Worm (Caenorhabditis elegans): ENCODE measurements around the gene F40G9.19.

The F40G9.19 gene

ce11 chrIII:189280-189679 lies 15.7 kb downstream of the F40G9.19 start:
- TF ChIP-seq nhr-12 (tag; optimal IDR thresholded peaks at IDR 0.05) (no peak), pqm-1 (tag; optimal IDR thresholded peaks at IDR 0.05) (no peak), nhr-76 (tag; optimal IDR thresholded peaks at IDR 0.05) (no peak), grh-1 (GFP tag; IDR thresholded peaks at IDR 0.05) (no peak), ceh-88 (GFP tag; IDR thresholded peaks at IDR 0.05) (no peak), tbx-2 (tag; optimal IDR thresholded peaks at IDR 0.05) (no peak), lin-15B (tag; optimal IDR thresholded peaks at IDR 0.05) (no peak), skn-1 (tag; optimal IDR thresholded peaks at IDR 0.05) (no peak), mep-1 (tag; optimal IDR thresholded peaks at IDR 0.05) (no peak), elt-2 (tag; optimal IDR thresholded peaks at IDR 0.05) (no peak), nhr-11 (tag; optimal IDR thresholded peaks at IDR 0.05) (no peak), fkh-4 (tag; optimal IDR thresholded peaks at IDR 0.05; ENCODE audit: borderline replicate concordance) (no peak), aha-1 (tag; optimal IDR thresholded peaks at IDR 0.05) (no peak), lsy-2 (tag; optimal IDR thresholded peaks at IDR 0.05) (no peak), lin-39 (tag; optimal IDR thresholded peaks at IDR 0.05) (no peak), xbp-1 (tag; optimal IDR thresholded peaks at IDR 0.05) (no peak), Y116A8C.19 (tag; optimal IDR thresholded peaks at IDR 0.05; ENCODE audit: borderline replicate concordance) (no peak), dsc-1 (tag; optimal IDR thresholded peaks at IDR 0.05) (no peak), unc-98 (GFP tag; IDR thresholded peaks at IDR 0.05) (no peak)

- TF ChIP-seq ceh-88 (GFP tag; IDR thresholded peaks at IDR 0.05): no peak
- TF ChIP-seq nhr-47 (tag; optimal IDR thresholded peaks at IDR 0.05): no peak
- TF ChIP-seq grh-1 (GFP tag; IDR thresholded peaks at IDR 0.05): no peak
- TF ChIP-seq hlh-4 (tag; optimal IDR thresholded peaks at IDR 0.05): no peak
- no peak for TF ChIP-seq unc-130 (tag; optimal IDR thresholded peaks at IDR 0.05)
- TF ChIP-seq unc-62 (GFP tag; optimal IDR thresholded peaks at IDR 0.05): no peak
- TF ChIP-seq ces-1 (GFP tag; optimal IDR thresholded peaks at IDR 0.05): no peak
- no peak for TF ChIP-seq nhr-28 (tag; optimal IDR thresholded peaks at IDR 0.05)
- TF ChIP-seq lir-3 (tag; optimal IDR thresholded peaks at IDR 0.05; ENCODE audit: poor library complexity): no peak
- no peak for TF ChIP-seq fkh-10 (GFP tag; optimal IDR thresholded peaks at IDR 0.05)
- TF ChIP-seq nhr-85 (tag): no peak
- no peak for TF ChIP-seq sup-37 (GFP tag; optimal IDR thresholded peaks at IDR 0.05)
- no peak for TF ChIP-seq nhr-12 (tag; optimal IDR thresholded peaks at IDR 0.05)
- no peak for TF ChIP-seq lin-14 (GFP tag; optimal IDR thresholded peaks at IDR 0.05)
- TF ChIP-seq ceh-82 (tag; optimal IDR thresholded peaks at IDR 0.05): no peak
- TF ChIP-seq zip-4 (GFP tag; optimal IDR thresholded peaks at IDR 0.05): no peak
- no peak for TF ChIP-seq pqm-1 (tag; optimal IDR thresholded peaks at IDR 0.05)
- no peak for TF ChIP-seq skn-1 (tag; optimal IDR thresholded peaks at IDR 0.05)
Measured at ce11 chrIII:190686-191085, 17.1 kb downstream of the F40G9.19 start, which contains the start of gene cox-17. TSS of gene cox-17 (plus strand) at chrIII:190986.

- TF ChIP-seq nhr-84 (tag; optimal IDR thresholded peaks at IDR 0.05) (no peak), unc-86 (tag; optimal IDR thresholded peaks at IDR 0.05) (no peak), ceh-8 (GFP tag; optimal IDR thresholded peaks at IDR 0.05) (no peak), lin-15B (tag; optimal IDR thresholded peaks at IDR 0.05) (no peak), dpl-1 (GFP tag; optimal IDR thresholded peaks at IDR 0.05) (no peak), snu-23 (GFP tag; optimal IDR thresholded peaks at IDR 0.05) (no peak), nhr-90 (tag; optimal IDR thresholded peaks at IDR 0.05; ENCODE audit: poor library complexity) (no peak), tlp-1 (tag; optimal IDR thresholded peaks at IDR 0.05) (no peak), nhr-28 (tag; optimal IDR thresholded peaks at IDR 0.05) (no peak), aly-2 (tag; optimal IDR thresholded peaks at IDR 0.05) (no peak), swsn-7 (tag; optimal IDR thresholded peaks at IDR 0.05) (no peak), nhr-20 (tag; optimal IDR thresholded peaks at IDR 0.05) (no peak)
Measured at ce11 chrIII:191803-192202, 18.2 kb downstream of the F40G9.19 start, which contains the start of gene sec-20. TSS of gene sec-20 (plus strand) at chrIII:192103.
